Fruit fly (Drosophila melanogaster) whole organism, prepupa: ENCODE measurements around the gene Obp99b.

ENCODE experiments used
- Blimp-1 ChIP-seq: fragments of 200-800 bp; sonication (Bioruptor generic); optimal IDR thresholded peaks from 3 replicates; lab custom pipeline; 2017; ENCODE audit warnings: missing biosample characterization, missing genetic modification characterization, mild to moderate bottlenecking, moderate library complexity, missing genetic modification reagents
- CG10631 ChIP-seq: fragments of 200-800 bp; sonication (Bioruptor generic); optimal IDR thresholded peaks from 2 replicates; lab custom pipeline; 2016; ENCODE audit warnings: missing biosample characterization, missing genetic modification characterization
- CG10669 ChIP-seq: fragments of 200-800 bp; sonication (Bioruptor generic); optimal IDR thresholded peaks from 3 replicates; lab custom pipeline; 2018; ENCODE audit warnings: missing biosample characterization, mild to moderate bottlenecking, missing genetic modification characterization, moderate library complexity
- CG11294 ChIP-seq: fragments of 200-800 bp; sonication (Bioruptor generic); IDR thresholded peaks from 2 replicates; pipeline ENCODE4 v1.3.6; 2022; ENCODE audit warnings: missing biosample characterization, missing genetic modification characterization
- CG11902 ChIP-seq: fragments of 200-800 bp; sonication (Bioruptor generic); optimal IDR thresholded peaks from 3 replicates; lab custom pipeline; 2016; ENCODE audit warnings: missing biosample characterization, missing genetic modification characterization
- CG15336 ChIP-seq: fragments of 200-800 bp; sonication (Bioruptor generic); IDR thresholded peaks from 2 replicates; pipeline ENCODE4 v1.3.6; 2022; ENCODE audit warnings: missing biosample characterization, missing genetic modification characterization
- CG1621 ChIP-seq: fragments of 200-800 bp; sonication (Bioruptor generic); optimal IDR thresholded peaks from 3 replicates; lab custom pipeline; 2018; ENCODE audit warnings: missing biosample characterization, mild to moderate bottlenecking, missing genetic modification characterization
- CG16779 ChIP-seq: fragments of 200-800 bp; sonication (Bioruptor generic); optimal IDR thresholded peaks from 3 replicates; lab custom pipeline; 2017; ENCODE audit warnings: missing biosample characterization, mild to moderate bottlenecking, missing genetic modification characterization
- CG3032 ChIP-seq: fragments of 200-800 bp; optimal IDR thresholded peaks from 2 replicates; lab custom pipeline; 2019; ENCODE audit warnings: missing biosample characterization, mild to moderate bottlenecking, missing genetic modification characterization, moderate library complexity
- CG31627 ChIP-seq: fragments of 200-800 bp; sonication (Bioruptor generic); optimal IDR thresholded peaks from 3 replicates; lab custom pipeline; 2016; ENCODE audit warnings: missing biosample characterization, missing genetic modification characterization
- CG32006 ChIP-seq: fragments of 200-800 bp; sonication (Bioruptor generic); optimal IDR thresholded peaks from 3 replicates; lab custom pipeline; 2017; ENCODE audit warnings: missing biosample characterization, mild to moderate bottlenecking, missing genetic modification characterization
- CG34406 ChIP-seq: fragments of 200-800 bp; sonication (Bioruptor generic); optimal IDR thresholded peaks from 3 replicates; lab custom pipeline; 2016; ENCODE audit warnings: missing biosample characterization, missing genetic modification characterization
- CG3919 ChIP-seq: fragments of 200-800 bp; sonication (Bioruptor generic); optimal IDR thresholded peaks from 3 replicates; lab custom pipeline; 2016; ENCODE audit warnings: missing biosample characterization, missing genetic modification characterization
- CG4318 ChIP-seq: fragments of 200-800 bp; sonication (Bioruptor generic); optimal IDR thresholded peaks from 3 replicates; lab custom pipeline; 2017; ENCODE audit warnings: missing biosample characterization, mild to moderate bottlenecking, missing genetic modification characterization
- CG6163 ChIP-seq: fragments of 200-800 bp; sonication (Bioruptor generic); IDR thresholded peaks from 3 replicates; pipeline ENCODE4 v1.3.6; 2022; ENCODE audit warnings: missing biosample characterization, missing genetic modification characterization
- CG6276 ChIP-seq: fragments of 200-800 bp; sonication (Bioruptor generic); optimal IDR thresholded peaks from 2 replicates; lab custom pipeline; 2017; ENCODE audit warnings: missing biosample characterization, mild to moderate bottlenecking, missing genetic modification characterization
- CG6808 ChIP-seq: fragments of 200-800 bp; sonication (Bioruptor generic); optimal IDR thresholded peaks from 3 replicates; lab custom pipeline; 2017; ENCODE audit warnings: missing biosample characterization, missing genetic modification characterization, mild to moderate bottlenecking, moderate library complexity, missing genetic modification reagents
- CG6854 ChIP-seq: fragments of 200-800 bp; sonication (Bioruptor generic); optimal IDR thresholded peaks from 2 replicates; lab custom pipeline; 2017; ENCODE audit warnings: missing biosample characterization, mild to moderate bottlenecking, missing genetic modification characterization
- CG7368 ChIP-seq: fragments of 200-800 bp; sonication (Bioruptor generic); optimal IDR thresholded peaks from 3 replicates; lab custom pipeline; 2016; ENCODE audit warnings: missing biosample characterization, missing genetic modification characterization
- CG8319 ChIP-seq: fragments of 200-800 bp; sonication (Bioruptor generic); optimal IDR thresholded peaks from 3 replicates; lab custom pipeline; 2016; ENCODE audit warnings: missing biosample characterization, missing genetic modification characterization
- CG8632 ChIP-seq: fragments of 200-800 bp; sonication (Bioruptor generic); optimal IDR thresholded peaks from 3 replicates; lab custom pipeline; 2016; ENCODE audit warnings: missing biosample characterization, missing genetic modification characterization
- Eip75B ChIP-seq: fragments of 200-800 bp; sonication (Bioruptor generic); optimal IDR thresholded peaks from 3 replicates; lab custom pipeline; 2016; ENCODE audit warnings: missing biosample characterization, missing genetic modification characterization
- Eip78C ChIP-seq: fragments of 200-800 bp; sonication (Bioruptor generic); peaks from one replicate; lab custom pipeline; 2016; ENCODE audit warnings: missing biosample characterization, missing genetic modification characterization
- Eip93F ChIP-seq: fragments of 200-800 bp; sonication (Bioruptor generic); optimal IDR thresholded peaks from 2 replicates; lab custom pipeline; 2016; ENCODE audit warnings: missing biosample characterization, mild to moderate bottlenecking, missing genetic modification characterization
- Ets21C ChIP-seq: fragments of 200-800 bp; sonication (Bioruptor generic); optimal IDR thresholded peaks from 3 replicates; lab custom pipeline; 2016; ENCODE audit warnings: missing biosample characterization, missing genetic modification characterization
- Ets96B ChIP-seq: fragments of 200-800 bp; optimal IDR thresholded peaks from 2 replicates; lab custom pipeline; 2019; ENCODE audit warnings: missing biosample characterization, mild to moderate bottlenecking, missing genetic modification characterization, moderate library complexity
- Hr38 ChIP-seq: sonication (Bioruptor generic); optimal IDR thresholded peaks from 2 replicates; lab custom pipeline; 2016; ENCODE audit warnings: missing biosample characterization, missing genetic modification characterization
- Hr4 ChIP-seq: fragments of 200-800 bp; sonication (Bioruptor generic); optimal IDR thresholded peaks from 3 replicates; lab custom pipeline; 2016; ENCODE audit warnings: missing biosample characterization, missing genetic modification characterization
- Lpt ChIP-seq: fragments of 200-800 bp; sonication (Bioruptor generic); optimal IDR thresholded peaks from 3 replicates; lab custom pipeline; 2016; ENCODE audit warnings: missing biosample characterization, missing genetic modification characterization
- Met ChIP-seq: fragments of 200-800 bp; sonication (Bioruptor generic); optimal IDR thresholded peaks from 3 replicates; lab custom pipeline; 2016; ENCODE audit warnings: missing biosample characterization, missing genetic modification characterization
- OdsH ChIP-seq: fragments of 200-800 bp; sonication (Bioruptor generic); optimal IDR thresholded peaks from 3 replicates; lab custom pipeline; 2016; ENCODE audit warnings: missing biosample characterization, missing genetic modification characterization
- Smox ChIP-seq: fragments of 200-800 bp; sonication (Bioruptor generic); optimal IDR thresholded peaks from 3 replicates; lab custom pipeline; 2016; ENCODE audit warnings: missing biosample characterization, missing genetic modification characterization
- Sox102F ChIP-seq: fragments of 200-800 bp; sonication (Bioruptor generic); optimal IDR thresholded peaks from 2 replicates; lab custom pipeline; 2016; ENCODE audit warnings: missing biosample characterization, mild to moderate bottlenecking, missing genetic modification characterization
- Sox14 ChIP-seq: fragments of 200-800 bp; sonication (Bioruptor generic); optimal IDR thresholded peaks from 3 replicates; lab custom pipeline; 2016; ENCODE audit warnings: missing biosample characterization, missing genetic modification characterization
- Sox15 ChIP-seq: fragments of 200-800 bp; sonication (Bioruptor generic); optimal IDR thresholded peaks from 3 replicates; lab custom pipeline; 2016; ENCODE audit warnings: missing biosample characterization, missing genetic modification characterization
- achi ChIP-seq: fragments of 200-800 bp; sonication (Bioruptor generic); optimal IDR thresholded peaks from 3 replicates; lab custom pipeline; 2016; ENCODE audit warnings: missing biosample characterization, missing genetic modification characterization
- cyc ChIP-seq: fragments of 200-800 bp; sonication (Bioruptor generic); optimal IDR thresholded peaks from 3 replicates; lab custom pipeline; 2016; ENCODE audit warnings: missing biosample characterization, missing genetic modification characterization
- dsx ChIP-seq: fragments of 200-800 bp; optimal IDR thresholded peaks from 3 replicates; lab custom pipeline; 2019; ENCODE audit warnings: missing biosample characterization, mild to moderate bottlenecking, missing genetic modification characterization, moderate library complexity; ENCODE audit not compliant: poor library complexity, severe bottlenecking
- esn ChIP-seq: fragments of 200-800 bp; sonication (Bioruptor generic); optimal IDR thresholded peaks from 2 replicates; lab custom pipeline; 2016; ENCODE audit warnings: missing biosample characterization, mild to moderate bottlenecking, missing genetic modification characterization, moderate library complexity
- fd59A ChIP-seq: fragments of 200-800 bp; sonication (Bioruptor generic); optimal IDR thresholded peaks from 2 replicates; lab custom pipeline; 2017; ENCODE audit warnings: missing biosample characterization, mild to moderate bottlenecking, missing genetic modification characterization, missing genetic modification reagents
- fd85E ChIP-seq: fragments of 200-800 bp; sonication (Bioruptor generic); optimal IDR thresholded peaks from 3 replicates; lab custom pipeline; 2016; ENCODE audit warnings: missing biosample characterization, missing genetic modification characterization
- fkh ChIP-seq: fragments of 200-800 bp; sonication (Bioruptor generic); optimal IDR thresholded peaks from 3 replicates; lab custom pipeline; 2017; ENCODE audit warnings: missing biosample characterization, mild to moderate bottlenecking, missing genetic modification characterization, moderate library complexity
- lz ChIP-seq: fragments of 200-800 bp; sonication (Bioruptor generic); optimal IDR thresholded peaks from 3 replicates; lab custom pipeline; 2016; ENCODE audit warnings: missing biosample characterization, missing genetic modification characterization
- net ChIP-seq: fragments of 200-800 bp; sonication (Bioruptor generic); optimal IDR thresholded peaks from 3 replicates; lab custom pipeline; 2016; ENCODE audit warnings: missing biosample characterization, missing genetic modification characterization
- pdm3 ChIP-seq: fragments of 200-800 bp; sonication (Bioruptor generic); optimal IDR thresholded peaks from 3 replicates; lab custom pipeline; 2016; ENCODE audit warnings: missing biosample characterization, missing genetic modification characterization
- salr ChIP-seq, 2 experiments: fragments of 200-800 bp; sonication (Bioruptor generic); optimal IDR thresholded peaks; 3 replicates each; lab custom pipeline; 2016 to 2018; ENCODE audit warnings: missing biosample characterization in 2 of 2, missing genetic modification characterization in 2 of 2, mild to moderate bottlenecking in 1 of 2
- spab ChIP-seq: fragments of 200-800 bp; sonication (Bioruptor generic); optimal IDR thresholded peaks from 2 replicates; lab custom pipeline; 2017; ENCODE audit warnings: missing biosample characterization, mild to moderate bottlenecking, missing genetic modification characterization, missing genetic modification reagents
- ss ChIP-seq, 2 experiments: fragments of 200-800 bp; sonication (Bioruptor generic); optimal IDR thresholded peaks; 2 replicates in 1 of 2; 3 replicates in 1 of 2; lab custom pipeline; 2017 to 2018; ENCODE audit warnings: mild to moderate bottlenecking in 2 of 2, missing biosample characterization in 2 of 2, missing genetic modification characterization in 2 of 2, moderate library complexity in 1 of 2
- svp ChIP-seq: fragments of 200-800 bp; sonication (Bioruptor generic); peaks from one replicate; lab custom pipeline; 2016; ENCODE audit warnings: missing biosample characterization, missing genetic modification characterization
- topi ChIP-seq: fragments of 200-800 bp; sonication (Bioruptor generic); optimal IDR thresholded peaks from 3 replicates; lab custom pipeline; 2016; ENCODE audit warnings: missing biosample characterization, missing genetic modification characterization
- vri ChIP-seq: fragments of 200-800 bp; sonication (Bioruptor generic); optimal IDR thresholded peaks from 3 replicates; lab custom pipeline; 2016; ENCODE audit warnings: missing biosample characterization, mild to moderate bottlenecking, missing genetic modification characterization

Gene Obp99b

dm6 chr3R:29716782-29717317, at the start of gene Obp99b:
Gene Obp99b, minus strand, starts transcription at chr3R:29716896.
- TF ChIP-seq CG8319, result peak; percentile 60
- peak; percentile 78 for TF ChIP-seq Eip75B (GFP tag; lab: Kevin White, UChicago)
- peak; percentile 68 for TF ChIP-seq CG6808 (GFP tag; lab: Kevin White, UChicago)
- TF ChIP-seq Sox102F (GFP tag; lab: Kevin White, UChicago), result peak; percentile 41
- no peak for TF ChIP-seq CG6854
- peak; percentile 51 to 80 for TF ChIP-seq ss (GFP tag; optimal IDR thresholded peaks at IDR 0.05; lab: Kevin White, UChicago)
- TF ChIP-seq CG6163 (GFP tag; lab: Robert Waterston, UW), result peak; percentile 80
- TF ChIP-seq spab, result peak; percentile 53
- TF ChIP-seq Lpt (GFP tag; lab: Kevin White, UChicago), result peak; percentile 41
- TF ChIP-seq Hr4, result peak; percentile 74
- TF ChIP-seq CG4318 (GFP tag; lab: Kevin White, UChicago), result peak; percentile 5
- TF ChIP-seq CG34406 (GFP tag; lab: Kevin White, UChicago), result peak; percentile 45
- TF ChIP-seq Ets21C (GFP tag; lab: Kevin White, UChicago), result no peak
- TF ChIP-seq CG8632 (GFP tag; lab: Kevin White, UChicago), result peak; percentile 39
- TF ChIP-seq CG6276 (GFP tag; lab: Kevin White, UChicago), result peak; percentile 48
- TF ChIP-seq OdsH (GFP tag; lab: Kevin White, UChicago), result peak; percentile 79
- peak; percentile 55 for TF ChIP-seq CG3032
- peak in 1 of 2 experiments; percentile 74 for TF ChIP-seq salr (GFP tag; optimal IDR thresholded peaks at IDR 0.05; lab: Kevin White, UChicago)
- peak; percentile 61 for TF ChIP-seq cyc (GFP tag; lab: Kevin White, UChicago)
- TF ChIP-seq CG1621 (tag; lab: Kevin White, UChicago), result peak; percentile 68
- peak; percentile 80 for TF ChIP-seq net
- TF ChIP-seq Met (GFP tag; lab: Kevin White, UChicago), result peak; percentile 77
- peak; percentile 50 for TF ChIP-seq Ets96B (tag; lab: Kevin White, UChicago)
- TF ChIP-seq fd85E (GFP tag; lab: Kevin White, UChicago), result no peak
- TF ChIP-seq CG3919 (GFP tag; lab: Kevin White, UChicago), result peak; percentile 91
- no peak for TF ChIP-seq Sox15 (GFP tag; lab: Kevin White, UChicago)
- TF ChIP-seq achi (GFP tag; lab: Kevin White, UChicago), result peak; percentile 67
- TF ChIP-seq vri (GFP tag; lab: Kevin White, UChicago), result peak; percentile 53
- TF ChIP-seq Hr38 (GFP tag; lab: Kevin White, UChicago), result no peak
- TF ChIP-seq CG16779, result peak; percentile 46
- peak; percentile 100 for TF ChIP-seq svp
- TF ChIP-seq esn, result peak; percentile 69
- TF ChIP-seq fd59A (GFP tag; lab: Kevin White, UChicago), result peak; percentile 68
- TF ChIP-seq CG11294 (GFP tag; lab: Robert Waterston, UW), result peak; percentile 48; the same call in 1 of the 2 replicates
- TF ChIP-seq CG11902, result peak; percentile 7
- peak; percentile 68 for TF ChIP-seq CG10669 (GFP tag; lab: Kevin White, UChicago)
- TF ChIP-seq Sox14 (GFP tag; lab: Kevin White, UChicago), result peak; percentile 72
- no peak for TF ChIP-seq Eip93F (GFP tag; lab: Kevin White, UChicago)
- peak; percentile 66 for TF ChIP-seq topi
- peak; percentile 50 for TF ChIP-seq CG15336 (GFP tag; lab: Robert Waterston, UW)
- peak; percentile 78 for TF ChIP-seq CG7368 (GFP tag; lab: Kevin White, UChicago)
- TF ChIP-seq CG31627 (GFP tag; lab: Kevin White, UChicago), result peak; percentile 58
- peak; percentile 43 for TF ChIP-seq fkh (GFP tag; lab: Kevin White, UChicago)
- TF ChIP-seq pdm3 (GFP tag; lab: Kevin White, UChicago), result peak; percentile 79
- no peak for TF ChIP-seq CG10631
- peak; percentile 34 for TF ChIP-seq dsx (GFP tag; lab: Kevin White, UChicago)
- peak; percentile 63 for TF ChIP-seq lz
- TF ChIP-seq Smox (GFP tag; lab: Kevin White, UChicago), result peak; percentile 39
- TF ChIP-seq Blimp-1, result no peak
- TF ChIP-seq CG32006, result peak; percentile 60
- peak; percentile 91 for TF ChIP-seq Eip78C (GFP tag; lab: Kevin White, UChicago)
